Fruit fly (Drosophila melanogaster): ENCODE results near the gene IntS11.

Gene IntS11

dm6 chr3R:29737891-29738290 is 7.2 kb upstream of the IntS11 start, which contains the start of gene Gnpnat (continued):
- TF ChIP-seq Ets65A (GFP tag) (no peak), B-H1 (GFP tag; IDR thresholded peaks at IDR 0.05) (no peak), lov (optimal IDR thresholded peaks at IDR 0.05) (no peak), lov (GFP tag; IDR thresholded peaks at IDR 0.05) (no peak), CG18476 (GFP tag; optimal IDR thresholded peaks at IDR 0.05) (peak; percentile 18), CG10543 (GFP tag; optimal IDR thresholded peaks at IDR 0.05) (no peak), gt (GFP tag; IDR thresholded peaks at IDR 0.05) (no peak), usp (GFP tag; optimal IDR thresholded peaks at IDR 0.05) (no peak), dm (GFP tag; optimal IDR thresholded peaks at IDR 0.05) (no peak), CG4617 (GFP tag; optimal IDR thresholded peaks at IDR 0.05; ENCODE audit: borderline replicate concordance) (no peak), gce (GFP tag; IDR thresholded peaks at IDR 0.05) (no peak), Abd-B (GFP tag; optimal IDR thresholded peaks at IDR 0.05) (peak; percentile 23), CG7745 (tag; optimal IDR thresholded peaks at IDR 0.05) (no peak), odd (GFP tag; optimal IDR thresholded peaks at IDR 0.05) (peak; percentile 39), dpn (GFP tag; optimal IDR thresholded peaks at IDR 0.05) (peak in 1 of 2 experiments; percentile 55), Neu2 (GFP tag; optimal IDR thresholded peaks at IDR 0.05; ENCODE audit: borderline replicate concordance) (no peak), CG14710 (tag; optimal IDR thresholded peaks at IDR 0.05) (peak; percentile 32), Bdp1 (GFP tag; optimal IDR thresholded peaks at IDR 0.05) (no peak), HLHmδ (GFP tag; optimal IDR thresholded peaks at IDR 0.05) (no peak), h (optimal IDR thresholded peaks at IDR 0.05) (no peak), CG4854 (GFP tag; optimal IDR thresholded peaks at IDR 0.05) (no peak), Optix (GFP tag; IDR thresholded peaks at IDR 0.05) (no peak), crp (GFP tag; optimal IDR thresholded peaks at IDR 0.05) (peak in 1 of 2 experiments; percentile 66), CG17912 (GFP tag; optimal IDR thresholded peaks at IDR 0.05) (no peak), CG13775 (GFP tag; optimal IDR thresholded peaks at IDR 0.05) (peak; percentile 52), slp2 (GFP tag; optimal IDR thresholded peaks at IDR 0.05) (no peak), emc (GFP tag; optimal IDR thresholded peaks at IDR 0.05) (no peak), CG34422 (GFP tag; IDR thresholded peaks at IDR 0.05) (no peak), so (GFP tag; IDR thresholded peaks at IDR 0.05) (no peak), dati (GFP tag; IDR thresholded peaks at IDR 0.05) (no peak), lilli (GFP tag; optimal IDR thresholded peaks at IDR 0.05) (peak; percentile 39), Dp (GFP tag; optimal IDR thresholded peaks at IDR 0.05) (no peak), Scr (GFP tag; IDR thresholded peaks at IDR 0.05; ENCODE audit: partially characterized antibody) (no peak), Myb (GFP tag; optimal IDR thresholded peaks at IDR 0.05) (no peak), CG7963 (GFP tag; IDR thresholded peaks at IDR 0.05; ENCODE audit: partially characterized antibody) (no peak), TFAM (GFP tag; optimal IDR thresholded peaks at IDR 0.05) (no peak), Lhr (GFP tag; optimal IDR thresholded peaks at IDR 0.05) (no peak), zen2 (GFP tag; IDR thresholded peaks at IDR 0.05; ENCODE audit: partially characterized antibody) (no peak), Pdp1 (GFP tag; optimal IDR thresholded peaks at IDR 0.05) (peak; percentile 17 to 32), CG12155 (GFP tag; optimal IDR thresholded peaks at IDR 0.05) (peak; percentile 22), CG9797 (GFP tag; optimal IDR thresholded peaks at IDR 0.05) (no peak), CG5180 (GFP tag; optimal IDR thresholded peaks at IDR 0.05) (no peak), gsb-n (tag; optimal IDR thresholded peaks at IDR 0.05) (peak; percentile 60), CG9609 (GFP tag; optimal IDR thresholded peaks at IDR 0.05) (no peak), Gug (GFP tag; IDR thresholded peaks at IDR 0.05) (no peak), Oli (tag; optimal IDR thresholded peaks at IDR 0.05) (peak; percentile 48), CG11398 (GFP tag; optimal IDR thresholded peaks at IDR 0.05) (no peak), CG6683 (GFP tag; optimal IDR thresholded peaks at IDR 0.05) (peak; percentile 15), C15 (GFP tag; IDR thresholded peaks at IDR 0.05) (no peak), Fer2 (tag; optimal IDR thresholded peaks at IDR 0.05) (no peak), Adf1 (GFP tag; IDR thresholded peaks at IDR 0.05) (no peak)

Measured in whole organism, embryonic.